Fruit fly (Drosophila melanogaster): ENCODE results near the gene nod.
A peak's percentile ranks its signal among the peaks of the same experiment; 100 is the strongest.

DNA sequence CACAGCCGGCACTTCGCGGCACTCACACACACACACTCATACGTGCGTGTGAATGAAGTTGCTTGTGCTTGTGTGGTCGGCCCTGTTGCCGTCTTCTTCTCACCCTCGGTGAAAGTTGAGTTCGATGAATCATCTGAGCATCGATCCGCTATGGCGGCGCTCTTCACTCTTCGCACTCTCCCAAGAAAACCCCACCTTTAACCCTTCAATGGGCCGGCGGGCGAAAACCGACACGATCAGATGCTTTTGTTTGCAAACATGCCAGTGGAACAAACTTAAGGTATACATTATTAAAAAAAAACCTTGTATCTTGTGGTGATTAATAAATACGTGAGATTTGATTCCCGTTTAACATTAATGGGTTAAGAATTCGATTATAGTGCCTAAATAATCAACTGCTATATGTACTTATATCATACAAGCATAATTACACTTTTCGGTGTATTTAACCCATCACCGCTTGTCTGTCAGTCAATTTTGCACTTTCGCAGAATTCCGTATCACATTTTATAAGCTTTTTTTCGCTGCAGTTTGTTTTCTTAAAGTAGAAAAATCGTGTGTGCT, 20.3 kb downstream of the nod start:
- TF ChIP-seq CG4496 (GFP tag; IDR thresholded peaks at IDR 0.05) (peak; percentile 31; the same call in 2 of the 3 replicates), CG13204 (GFP tag; optimal IDR thresholded peaks at IDR 0.05) (no peak), CG17806 (tag; optimal IDR thresholded peaks at IDR 0.05) (peak; percentile 27)

Measured in whole organism, pupa.